Fruit fly (Drosophila melanogaster): ENCODE results near the gene PIG-Q.

The PIG-Q gene

DNA sequence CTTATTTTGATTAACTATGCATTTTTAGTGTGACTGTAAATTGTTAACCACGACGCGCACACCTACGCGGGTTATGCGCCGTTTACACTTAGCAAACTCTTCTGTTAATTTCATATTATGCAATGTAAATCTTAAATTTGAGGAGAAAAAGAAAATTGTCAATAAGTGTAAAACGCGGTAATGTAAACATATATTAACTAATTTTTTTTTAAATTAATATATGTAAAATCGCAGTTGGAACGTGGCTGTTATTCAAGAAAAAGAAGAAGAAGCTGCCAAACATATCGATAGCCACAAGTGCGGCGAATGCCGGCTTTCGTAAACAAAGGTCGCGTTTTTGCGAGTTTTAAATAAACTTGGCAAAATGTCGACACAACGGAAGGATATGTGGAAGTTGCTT is 32.5 kb downstream of the PIG-Q start, which contains the start of the genes TH1 and mei-41 (continued):
- TF ChIP-seq fd85E (GFP tag; optimal IDR thresholded peaks at IDR 0.05) = no peak
- no peak for TF ChIP-seq CG16779 (tag; optimal IDR thresholded peaks at IDR 0.05)
- TF ChIP-seq CG11762 (GFP tag; optimal IDR thresholded peaks at IDR 0.05; ENCODE audit: insufficient read depth) = peak; percentile 16
- TF ChIP-seq Hr4 (GFP tag; optimal IDR thresholded peaks at IDR 0.05) = no peak
- TF ChIP-seq Hr39 (GFP tag; optimal IDR thresholded peaks at IDR 0.05) = no peak
- TF ChIP-seq topi (GFP tag; optimal IDR thresholded peaks at IDR 0.05) = no peak
- peak; percentile 87 for TF ChIP-seq CG11294 (GFP tag; IDR thresholded peaks at IDR 0.05)
- no peak for TF ChIP-seq Smox (GFP tag; optimal IDR thresholded peaks at IDR 0.05)
- peak; percentile 70 for TF ChIP-seq CG11902 (GFP tag; optimal IDR thresholded peaks at IDR 0.05)
- no peak for TF ChIP-seq Sox14 (GFP tag; optimal IDR thresholded peaks at IDR 0.05)
- peak; percentile 90 for TF ChIP-seq CG3032 (tag; optimal IDR thresholded peaks at IDR 0.05)
- TF ChIP-seq CG10631 (GFP tag; optimal IDR thresholded peaks at IDR 0.05) = peak; percentile 84
- TF ChIP-seq CG4318 (GFP tag; optimal IDR thresholded peaks at IDR 0.05) = peak; percentile 74
- peak; percentile 75 for TF ChIP-seq Sox15 (GFP tag; optimal IDR thresholded peaks at IDR 0.05)
- TF ChIP-seq Ets21C (GFP tag; optimal IDR thresholded peaks at IDR 0.05) = no peak

DNA sequence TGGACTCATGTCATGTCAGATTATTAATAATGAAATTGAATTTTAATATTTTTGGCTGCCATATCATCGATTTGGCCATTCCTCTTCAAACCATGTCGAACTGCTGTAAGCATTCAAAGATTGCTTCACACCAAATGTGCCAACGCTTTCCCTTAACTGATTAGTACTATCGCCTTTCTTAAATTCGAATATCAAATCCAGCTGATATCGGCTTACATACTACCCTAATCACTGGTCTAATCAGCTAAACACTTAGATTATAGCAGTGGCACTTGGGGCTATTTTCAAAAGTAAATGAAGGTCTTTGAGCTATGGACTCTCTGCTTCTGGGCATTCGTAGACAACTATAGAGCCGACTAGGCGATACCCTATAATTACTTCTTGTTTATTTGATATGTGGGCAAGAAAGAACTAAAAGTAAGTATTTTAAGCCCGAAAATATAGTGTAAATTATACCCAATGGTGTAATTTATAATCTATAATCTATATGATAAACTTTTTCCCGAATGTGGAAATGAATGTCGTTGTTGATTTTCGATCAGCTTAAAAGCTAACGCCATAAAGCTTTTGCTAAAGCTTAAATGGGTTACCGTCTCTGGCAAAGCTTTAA is 45.0 kb downstream of the PIG-Q start:
- TF ChIP-seq Eip78C (GFP tag) (peak; percentile 92), Ets21C (GFP tag; optimal IDR thresholded peaks at IDR 0.05) (peak; percentile 24), Hr4 (GFP tag; optimal IDR thresholded peaks at IDR 0.05) (peak; percentile 83), CG34406 (GFP tag; optimal IDR thresholded peaks at IDR 0.05) (peak; percentile 64), salr (GFP tag; optimal IDR thresholded peaks at IDR 0.05) (no peak), vri (GFP tag; optimal IDR thresholded peaks at IDR 0.05) (peak; percentile 90), Sox15 (GFP tag; optimal IDR thresholded peaks at IDR 0.05) (peak; percentile 35), Lpt (GFP tag; optimal IDR thresholded peaks at IDR 0.05) (peak; percentile 62), lz (GFP tag; optimal IDR thresholded peaks at IDR 0.05) (no peak), CG9139 (GFP tag; optimal IDR thresholded peaks at IDR 0.05) (no peak), CG16779 (tag; optimal IDR thresholded peaks at IDR 0.05) (peak; percentile 41), acj6 (GFP tag; optimal IDR thresholded peaks at IDR 0.05) (no peak), achi (GFP tag; optimal IDR thresholded peaks at IDR 0.05) (no peak), Blimp-1 (GFP tag; optimal IDR thresholded peaks at IDR 0.05) (no peak), Met (GFP tag; optimal IDR thresholded peaks at IDR 0.05) (no peak), CG7368 (GFP tag; optimal IDR thresholded peaks at IDR 0.05) (peak; percentile 41), CG6163 (GFP tag; IDR thresholded peaks at IDR 0.05) (peak; percentile 82), fkh (GFP tag; optimal IDR thresholded peaks at IDR 0.05) (no peak), CG3032 (tag; optimal IDR thresholded peaks at IDR 0.05) (no peak), CG8319 (GFP tag; optimal IDR thresholded peaks at IDR 0.05) (peak; percentile 31), CG31627 (GFP tag; optimal IDR thresholded peaks at IDR 0.05) (peak; percentile 46), CG8632 (GFP tag; optimal IDR thresholded peaks at IDR 0.05) (peak; percentile 66), svp (GFP tag) (peak; percentile 86), CG10631 (GFP tag; optimal IDR thresholded peaks at IDR 0.05) (peak; percentile 53), Eip75B (GFP tag; optimal IDR thresholded peaks at IDR 0.05) (no peak), Eip93F (GFP tag; optimal IDR thresholded peaks at IDR 0.05) (peak; percentile 45), ss (GFP tag; optimal IDR thresholded peaks at IDR 0.05) (no peak), CG11902 (GFP tag; optimal IDR thresholded peaks at IDR 0.05) (peak; percentile 18), CG1621 (tag; optimal IDR thresholded peaks at IDR 0.05) (no peak), fd85E (GFP tag; optimal IDR thresholded peaks at IDR 0.05) (no peak), net (GFP tag; optimal IDR thresholded peaks at IDR 0.05) (peak; percentile 73), dsx (GFP tag; optimal IDR thresholded peaks at IDR 0.05; ENCODE audit: poor library complexity, severe bottlenecking) (no peak), CG11294 (GFP tag; IDR thresholded peaks at IDR 0.05) (peak; percentile 79), CG10669 (GFP tag; optimal IDR thresholded peaks at IDR 0.05) (no peak), spab (GFP tag; optimal IDR thresholded peaks at IDR 0.05) (no peak), CG8119 (GFP tag; IDR thresholded peaks at IDR 0.05) (peak; percentile 84), Sox102F (GFP tag; optimal IDR thresholded peaks at IDR 0.05) (peak; percentile 49), dac (GFP tag; optimal IDR thresholded peaks at IDR 0.05) (peak; percentile 38), CG6854 (GFP tag; optimal IDR thresholded peaks at IDR 0.05) (no peak), topi (GFP tag; optimal IDR thresholded peaks at IDR 0.05) (no peak), fd59A (GFP tag; optimal IDR thresholded peaks at IDR 0.05) (no peak), CG6792 (GFP tag; optimal IDR thresholded peaks at IDR 0.05) (peak; percentile 68), Gug (GFP tag; IDR thresholded peaks at IDR 0.05) (peak; percentile 75)
